Fruit fly (Drosophila melanogaster) whole organism, adult: ENCODE results near the gene Syx4.

Experiments
- CG11617 ChIP-seq: fragments of 200-800 bp; sonication (Bioruptor generic); optimal IDR thresholded peaks from 2 replicates; lab custom pipeline; 2017; ENCODE audit warnings: mild to moderate bottlenecking, missing biosample characterization, missing genetic modification reagents, missing genetic modification characterization
- CG12768 ChIP-seq: fragments of 200-800 bp; sonication (Bioruptor generic); optimal IDR thresholded peaks from 2 replicates; lab custom pipeline; 2017; ENCODE audit warnings: missing biosample characterization, missing genetic modification characterization, mild to moderate bottlenecking, moderate library complexity, missing genetic modification reagents
- CG5204 ChIP-seq: fragments of 200-800 bp; sonication (Bioruptor generic); optimal IDR thresholded peaks from 2 replicates; lab custom pipeline; 2016; ENCODE audit warnings: missing biosample characterization, missing genetic modification characterization
- CG7045 ChIP-seq: fragments of 200-800 bp; sonication (Bioruptor generic); optimal IDR thresholded peaks from 2 replicates; lab custom pipeline; 2017; ENCODE audit warnings: missing biosample characterization, mild to moderate bottlenecking, missing genetic modification characterization
- Clk ChIP-seq: fragments of 200-800 bp; sonication (Bioruptor generic); optimal IDR thresholded peaks from 2 replicates; lab custom pipeline; 2017; ENCODE audit warnings: missing biosample characterization, missing genetic modification characterization
- Crg-1 ChIP-seq: fragments of 200-800 bp; sonication (Bioruptor generic); optimal IDR thresholded peaks from 2 replicates; lab custom pipeline; 2016; ENCODE audit warnings: missing biosample characterization, missing genetic modification characterization
- Hr96 ChIP-seq: fragments of 200-800 bp; sonication (Bioruptor generic); optimal IDR thresholded peaks from 2 replicates; lab custom pipeline; 2016; ENCODE audit warnings: missing biosample characterization, missing genetic modification characterization
- Mnt ChIP-seq: fragments of 200-800 bp; sonication (Bioruptor generic); optimal IDR thresholded peaks from 2 replicates; lab custom pipeline; 2016; ENCODE audit warnings: missing biosample characterization, mild to moderate bottlenecking, missing genetic modification characterization
- bab1 ChIP-seq: fragments of 200-800 bp; sonication (Bioruptor generic); optimal IDR thresholded peaks from 3 replicates; lab custom pipeline; 2019; ENCODE audit warnings: missing biosample characterization, mild to moderate bottlenecking, missing genetic modification characterization, moderate library complexity
- cnc ChIP-seq, 2 experiments: fragments of >200 bp; optimal IDR thresholded peaks; 2 replicates each; lab custom pipeline; 2017
- kay ChIP-seq: fragments of 200-800 bp; sonication (Bioruptor generic); peaks from one replicate; lab custom pipeline; 2016; ENCODE audit warnings: missing biosample characterization, missing genetic modification characterization, borderline replicate concordance
- ovo ChIP-seq: fragments of 200-800 bp; sonication (Bioruptor generic); optimal IDR thresholded peaks from 2 replicates; lab custom pipeline; 2016; ENCODE audit warnings: missing biosample characterization, missing genetic modification characterization
- pad ChIP-seq: fragments of 200-800 bp; sonication (Bioruptor generic); optimal IDR thresholded peaks from 3 replicates; lab custom pipeline; 2017; ENCODE audit warnings: missing biosample characterization, missing genetic modification characterization, mild to moderate bottlenecking, moderate library complexity, missing genetic modification reagents
- tj ChIP-seq: fragments of 200-800 bp; sonication (Bioruptor generic); optimal IDR thresholded peaks from 3 replicates; lab custom pipeline; 2017; ENCODE audit warnings: missing biosample characterization, mild to moderate bottlenecking, missing genetic modification characterization, moderate library complexity

dm6 chrX:2707377-2708090 is 36.3 kb downstream of the Syx4 start, which contains the start of gene CG2680:
- no peak for TF ChIP-seq CG7045 (GFP tag; lab: Kevin White, UChicago)
- TF ChIP-seq CG11617 (GFP tag; lab: Kevin White, UChicago): no peak
- no peak for TF ChIP-seq kay (GFP tag; lab: Kevin White, UChicago)
- TF ChIP-seq Hr96 (GFP tag; lab: Kevin White, UChicago): no peak
- no peak for TF ChIP-seq CG12768 (GFP tag; lab: Kevin White, UChicago)
- TF ChIP-seq tj (GFP tag; lab: Kevin White, UChicago): no peak
- TF ChIP-seq Clk (GFP tag; lab: Kevin White, UChicago): no peak
- TF ChIP-seq cnc (optimal IDR thresholded peaks at IDR 0.05; lab: Kevin White, UChicago): no peak
- no peak for TF ChIP-seq bab1 (GFP tag; lab: Kevin White, UChicago)
- no peak for TF ChIP-seq ovo
- TF ChIP-seq Mnt (GFP tag; lab: Kevin White, UChicago): no peak
- no peak for TF ChIP-seq CG5204 (GFP tag; lab: Kevin White, UChicago)
- no peak for TF ChIP-seq Crg-1 (GFP tag; lab: Kevin White, UChicago)
- TF ChIP-seq pad: no peak
